Worm (Caenorhabditis elegans) whole organism, young adult: ENCODE data around the gene K11H12.1.

Experiments
- ZK185.1 ChIP-seq: sonication (generic microtip); optimal IDR thresholded peaks from 2 replicates; lab custom pipeline; 2016; ENCODE audit warnings: mild to moderate bottlenecking, missing genetic modification characterization, missing compliant biosample characterization; ENCODE audit not compliant: poor library complexity, severe bottlenecking
- chd-7 ChIP-seq: sonication (generic microtip); optimal IDR thresholded peaks from 2 replicates; lab custom pipeline; 2016; ENCODE audit warnings: mild to moderate bottlenecking, missing genetic modification characterization, moderate library complexity, missing compliant biosample characterization
- egl-18 ChIP-seq: fragments of 200-800 bp; sonication (Bioruptor generic); IDR thresholded peaks from 2 replicates; pipeline ENCODE4 v1.3.6; 2022; ENCODE audit warnings: missing genetic modification reagents, missing genetic modification characterization, missing compliant biosample characterization
- fkh-3 ChIP-seq: sonication (generic microtip); optimal IDR thresholded peaks from 2 replicates; lab custom pipeline; 2016; ENCODE audit warnings: mild to moderate bottlenecking, missing genetic modification characterization, missing compliant biosample characterization
- gei-17 ChIP-seq: fragments of 200-800 bp; sonication (Bioruptor generic); optimal IDR thresholded peaks from 2 replicates; lab custom pipeline; 2018; ENCODE audit warnings: mild to moderate bottlenecking, missing genetic modification characterization, missing compliant biosample characterization
- lin-35 ChIP-seq, 3 experiments: fragments of 150-350 bp in 2 of 3; sonication (generic microtip) in 1 of 3; optimal IDR thresholded peaks; 2 replicates each; lab custom pipeline; 2014 to 2018; ENCODE audit warnings: missing biosample characterization in 3 of 3, missing genetic modification characterization in 3 of 3, missing genetic modification reagents in 3 of 3
- madf-3 ChIP-seq: fragments of 200-800 bp; sonication (Bioruptor generic); IDR thresholded peaks from 2 replicates; pipeline ENCODE4 v1.3.6; 2022; ENCODE audit warnings: missing genetic modification reagents, missing genetic modification characterization, missing compliant biosample characterization
- nfya-1 ChIP-seq: sonication (generic microtip); optimal IDR thresholded peaks from 2 replicates; lab custom pipeline; 2017; ENCODE audit warnings: antibody characterized with exemption, missing compliant biosample characterization, missing genetic modification characterization, borderline replicate concordance; ENCODE audit not compliant: insufficient read depth
- snpc-3.4 ChIP-seq: sonication (generic microtip); optimal IDR thresholded peaks from 2 replicates; lab custom pipeline; 2017; ENCODE audit warnings: missing genetic modification characterization, mild to moderate bottlenecking, missing compliant biosample characterization, antibody characterized with exemption, moderate library complexity, missing genotype, missing genetic modification reagents
- snpc-4 ChIP-seq, 5 experiments: fragments of 150-350 bp in 1 of 5; sonication (generic microtip) in 4 of 5; optimal IDR thresholded peaks; 2 replicates each; lab custom pipeline; 2014 to 2018; ENCODE audit warnings: missing genetic modification characterization in 5 of 5, missing biosample characterization in 3 of 5, antibody characterized with exemption in 2 of 5, mild to moderate bottlenecking in 2 of 5, missing compliant biosample characterization in 2 of 5, missing genotype in 2 of 5, moderate library complexity in 2 of 5, missing genetic modification reagents in 1 of 5
- somi-1 ChIP-seq: fragments of 200-800 bp; sonication (Bioruptor generic); optimal IDR thresholded peaks from 2 replicates; lab custom pipeline; 2018; ENCODE audit warnings: mild to moderate bottlenecking, missing genetic modification characterization, missing compliant biosample characterization
- unc-130 ChIP-seq: sonication (generic microtip); optimal IDR thresholded peaks from 2 replicates; lab custom pipeline; 2016; ENCODE audit warnings: missing genetic modification reagents, missing genetic modification characterization, missing compliant biosample characterization
- zfh-2 ChIP-seq: fragments of 200-800 bp; sonication (Bioruptor generic); conservative IDR thresholded peaks from 2 replicates; pipeline ENCODE4 v1.3.6; 2022; ENCODE audit warnings: missing genetic modification reagents, missing genetic modification characterization, missing compliant biosample characterization
- ztf-3 ChIP-seq: fragments of 200-800 bp; sonication (Bioruptor generic); optimal IDR thresholded peaks from 2 replicates; lab custom pipeline; 2018; ENCODE audit warnings: mild to moderate bottlenecking, missing genetic modification characterization, missing compliant biosample characterization

- TF ChIP-seq chd-7 (tag; lab: Kevin White, UChicago), result no peak
- peak; percentile 60 for TF ChIP-seq zfh-2 (GFP tag; lab: Robert Waterston, UW)
- no peak for TF ChIP-seq fkh-3 (tag; lab: Kevin White, UChicago)
- no peak for TF ChIP-seq gei-17 (GFP tag; lab: Kevin White, UChicago)
- TF ChIP-seq nfya-1 (tag; lab: Kevin White, UChicago), result no peak
- TF ChIP-seq snpc-4 (GFP tag; optimal IDR thresholded peaks at IDR 0.05; lab: Kevin White, UChicago), result no peak
- peak in 2 of 4 experiments; percentile 12 to 45 for TF ChIP-seq snpc-4 (tag; optimal IDR thresholded peaks at IDR 0.05; lab: Kevin White, UChicago)
- TF ChIP-seq ZK185.1 (tag; lab: Kevin White, UChicago), result peak; percentile 24
- TF ChIP-seq unc-130 (GFP tag; lab: Kevin White, UChicago), result peak; percentile 26
- TF ChIP-seq egl-18 (GFP tag; lab: Robert Waterston, UW), result 0 out of 2 replicates have a peak, but pooled peaks have one; percentile 3
- no peak for TF ChIP-seq ztf-3 (GFP tag; lab: Kevin White, UChicago)
- peak; percentile 64 for TF ChIP-seq snpc-3.4 (tag; lab: Kevin White, UChicago)
- no peak for TF ChIP-seq somi-1 (GFP tag; lab: Kevin White, UChicago)
- peak; percentile 92 for TF ChIP-seq madf-3 (GFP tag; lab: Robert Waterston, UW)
- TF ChIP-seq lin-35 (GFP tag; optimal IDR thresholded peaks at IDR 0.05; lab: Kevin White, UChicago), result peak in 1 of 3 experiments; percentile 23
These were observed at the start of gene K11H12.1 for ce11 chrIV:653138-653848.
